Fruit fly (Drosophila melanogaster): ENCODE measurements around the gene Alms1b.

Alms1b gene

dm6 chrX:4581769-4582168, 49.0 kb downstream of the Alms1b start (continued):
- peak; percentile 66 for TF ChIP-seq ara (GFP tag; IDR thresholded peaks at IDR 0.05)
- TF ChIP-seq CG11504 (tag; optimal IDR thresholded peaks at IDR 0.05) = peak; percentile 62
- TF ChIP-seq bbx (GFP tag; IDR thresholded peaks at IDR 0.05; ENCODE audit: partially characterized antibody) = no peak
- no peak for TF ChIP-seq Fer2 (tag; optimal IDR thresholded peaks at IDR 0.05)
- TF ChIP-seq org-1 (GFP tag; optimal IDR thresholded peaks at IDR 0.05) = no peak
- TF ChIP-seq Awh (GFP tag; IDR thresholded peaks at IDR 0.05) = no peak
- peak; percentile 39 for TF ChIP-seq CG4424 (GFP tag; optimal IDR thresholded peaks at IDR 0.05)
- no peak for TF ChIP-seq dati (GFP tag; IDR thresholded peaks at IDR 0.05)
- no peak for TF ChIP-seq pros (GFP tag; optimal IDR thresholded peaks at IDR 0.05)
- TF ChIP-seq CG16779 (GFP tag; IDR thresholded peaks at IDR 0.05) = no peak
- no peak for TF ChIP-seq HmgZ (tag; optimal IDR thresholded peaks at IDR 0.05)
- TF ChIP-seq ems (GFP tag; optimal IDR thresholded peaks at IDR 0.05) = no peak
- peak; percentile 73 for TF ChIP-seq Xrp1 (GFP tag; IDR thresholded peaks at IDR 0.05)
- TF ChIP-seq bigmax (GFP tag; optimal IDR thresholded peaks at IDR 0.05) = no peak
- TF ChIP-seq ac (GFP tag; optimal IDR thresholded peaks at IDR 0.05) = no peak
- TF ChIP-seq toy (GFP tag; IDR thresholded peaks at IDR 0.05) = no peak
- TF ChIP-seq CG31441 (GFP tag; IDR thresholded peaks at IDR 0.05) = peak; percentile 53; the same call in 1 of the 2 replicates
- TF ChIP-seq CG7928 (GFP tag; optimal IDR thresholded peaks at IDR 0.05) = no peak
- TF ChIP-seq Doc2 (GFP tag; IDR thresholded peaks at IDR 0.05) = no peak
- no peak for TF ChIP-seq CG3838 (GFP tag; optimal IDR thresholded peaks at IDR 0.05)
- TF ChIP-seq Dad (GFP tag; optimal IDR thresholded peaks at IDR 0.05) = no peak
- TF ChIP-seq CG43689 (GFP tag; IDR thresholded peaks at IDR 0.05) = no peak
- TF ChIP-seq CG14860 (GFP tag; IDR thresholded peaks at IDR 0.05; ENCODE audit: partially characterized antibody) = no peak
- TF ChIP-seq Bdp1 (GFP tag; optimal IDR thresholded peaks at IDR 0.05) = no peak
- TF ChIP-seq CG9817 (tag; optimal IDR thresholded peaks at IDR 0.05) = no peak
- no peak for TF ChIP-seq kay (GFP tag; optimal IDR thresholded peaks at IDR 0.05)
- TF ChIP-seq Side (GFP tag; optimal IDR thresholded peaks at IDR 0.05) = no peak
- TF ChIP-seq NK7.1 (GFP tag; optimal IDR thresholded peaks at IDR 0.05) = no peak
- TF ChIP-seq jigr1 (GFP tag; IDR thresholded peaks at IDR 0.05) = no peak
- 0 out of 2 replicates have a peak, but pooled peaks have one; percentile 8 for TF ChIP-seq chm (GFP tag; IDR thresholded peaks at IDR 0.05)
- peak; percentile 11 for TF ChIP-seq CG10654 (GFP tag; optimal IDR thresholded peaks at IDR 0.05)
- peak; percentile 6 for TF ChIP-seq Hsf (GFP tag; optimal IDR thresholded peaks at IDR 0.05)
- TF ChIP-seq CG2129 (GFP tag; IDR thresholded peaks at IDR 0.05; ENCODE audit: partially characterized antibody) = no peak
- TF ChIP-seq stwl (tag; optimal IDR thresholded peaks at IDR 0.05) = no peak
- TF ChIP-seq Rfx (GFP tag; IDR thresholded peaks at IDR 0.05) = no peak
- TF ChIP-seq pita (GFP tag; optimal IDR thresholded peaks at IDR 0.05) = no peak
- TF ChIP-seq CG15479 (GFP tag; optimal IDR thresholded peaks at IDR 0.05) = no peak
- TF ChIP-seq shn (GFP tag; optimal IDR thresholded peaks at IDR 0.05) = no peak
- TF ChIP-seq kah (GFP tag; optimal IDR thresholded peaks at IDR 0.05) = no peak
- peak; percentile 17 for TF ChIP-seq Abd-B (GFP tag; optimal IDR thresholded peaks at IDR 0.05)
- TF ChIP-seq exex (tag; optimal IDR thresholded peaks at IDR 0.05) = no peak
- no peak for TF ChIP-seq maf-S (GFP tag; optimal IDR thresholded peaks at IDR 0.05)
- TF ChIP-seq CG17568 (GFP tag; optimal IDR thresholded peaks at IDR 0.05) = no peak
- TF ChIP-seq Sry-β (GFP tag; optimal IDR thresholded peaks at IDR 0.05) = no peak
- TF ChIP-seq Ets65A (GFP tag) = no peak
- TF ChIP-seq CG14050 (GFP tag; IDR thresholded peaks at IDR 0.05) = no peak
- no peak for TF ChIP-seq ERR (GFP tag; optimal IDR thresholded peaks at IDR 0.05)
- no peak for TF ChIP-seq Eip74EF (GFP tag; optimal IDR thresholded peaks at IDR 0.05)
- TF ChIP-seq ro (GFP tag; IDR thresholded peaks at IDR 0.05) = no peak; the same call in 1 of the 2 replicates
- TF ChIP-seq CG3407 (GFP tag; optimal IDR thresholded peaks at IDR 0.05) = peak; percentile 9
- no peak for TF ChIP-seq disco-r (GFP tag; optimal IDR thresholded peaks at IDR 0.05)
- TF ChIP-seq CG2678 (tag; optimal IDR thresholded peaks at IDR 0.05) = peak; percentile 61
